Worm (Caenorhabditis elegans) whole organism, young adult: ENCODE measurements around the gene C06B3.1.
A peak's percentile ranks its signal among the peaks of the same experiment; 100 is the strongest.

Source experiments
- B0336.3 ChIP-seq: fragments of 200-800 bp; sonication (Bioruptor generic); IDR thresholded peaks from 2 replicates; pipeline ENCODE4 v1.3.6; 2022; ENCODE audit warnings: missing genetic modification characterization, missing compliant biosample characterization
- F23B12.7 ChIP-seq: sonication (generic microtip); optimal IDR thresholded peaks from 2 replicates; lab custom pipeline; 2017; ENCODE audit warnings: missing genetic modification characterization, mild to moderate bottlenecking, missing compliant biosample characterization, antibody characterized with exemption, moderate library complexity; ENCODE audit not compliant: insufficient read depth
- F37B4.10 ChIP-seq: fragments of 200-800 bp; sonication (Bioruptor generic); IDR thresholded peaks from 2 replicates; pipeline ENCODE4 v1.3.6; 2022; ENCODE audit warnings: missing genetic modification characterization, missing compliant biosample characterization
- K11D2.4 ChIP-seq: fragments of 200-800 bp; sonication (Bioruptor generic); IDR thresholded peaks from 2 replicates; pipeline ENCODE4 v1.3.6; 2022; ENCODE audit warnings: missing genetic modification reagents, missing genetic modification characterization, missing compliant biosample characterization
- K12H6.12 ChIP-seq: fragments of 200-800 bp; sonication (Bioruptor generic); optimal IDR thresholded peaks from 2 replicates; lab custom pipeline; 2018; ENCODE audit warnings: mild to moderate bottlenecking, missing genetic modification characterization, missing compliant biosample characterization
- T07F8.4 ChIP-seq: sonication (generic microtip); optimal IDR thresholded peaks from 2 replicates; lab custom pipeline; 2016; ENCODE audit warnings: mild to moderate bottlenecking, missing genetic modification characterization, moderate library complexity, missing compliant biosample characterization
- Y95B8A.8 ChIP-seq: fragments of 200-800 bp; sonication (Bioruptor generic); IDR thresholded peaks from 2 replicates; pipeline ENCODE4 v1.3.6; 2022; ENCODE audit warnings: missing genetic modification reagents, missing genetic modification characterization, missing compliant biosample characterization
- ZK185.1 ChIP-seq: sonication (generic microtip); optimal IDR thresholded peaks from 2 replicates; lab custom pipeline; 2016; ENCODE audit warnings: mild to moderate bottlenecking, missing genetic modification characterization, missing compliant biosample characterization; ENCODE audit not compliant: poor library complexity, severe bottlenecking
- ama-1 ChIP-seq, 3 experiments: fragments of 150-350 bp in 1 of 3; sonication (generic microtip) in 2 of 3; optimal IDR thresholded peaks; 2 replicates each; lab custom pipeline; 2014 to 2018; ENCODE audit warnings: missing biosample characterization in 2 of 3, missing genetic modification characterization in 2 of 3, missing genetic modification reagents in 2 of 3
- aptf-2 ChIP-seq: fragments of 200-800 bp; sonication (Bioruptor generic); conservative IDR thresholded peaks from 2 replicates; pipeline ENCODE4 v1.3.6; 2022; ENCODE audit warnings: missing genetic modification reagents, missing genetic modification characterization, missing compliant biosample characterization
- atf-7 ChIP-seq: sonication (generic microtip); optimal IDR thresholded peaks from 2 replicates; lab custom pipeline; 2017; ENCODE audit warnings: mild to moderate bottlenecking, missing genetic modification characterization, missing compliant biosample characterization
- attf-5 ChIP-seq: fragments of 200-800 bp; sonication (Bioruptor generic); optimal IDR thresholded peaks from 2 replicates; lab custom pipeline; 2018; ENCODE audit warnings: mild to moderate bottlenecking, missing genetic modification characterization, missing compliant biosample characterization
- cebp-1 ChIP-seq, 2 experiments: fragments of 200-800 bp in 1 of 2; sonication (Bioruptor generic) in 1 of 2; sonication (generic microtip) in 1 of 2; IDR thresholded peaks in 1 of 2; optimal IDR thresholded peaks in 1 of 2; 2 replicates each; pipeline versions ENCODE4 v1.3.6 to Lab custom; 2017 to 2022; ENCODE audit warnings: missing compliant biosample characterization in 2 of 2, missing genetic modification characterization in 2 of 2, mild to moderate bottlenecking in 1 of 2, missing genetic modification reagents in 1 of 2, moderate library complexity in 1 of 2
- ceh-100 ChIP-seq: fragments of 200-800 bp; sonication (Bioruptor generic); IDR thresholded peaks from 2 replicates; pipeline ENCODE4 v1.3.6; 2022; ENCODE audit warnings: missing genetic modification reagents, missing genetic modification characterization, missing compliant biosample characterization
- ceh-27 ChIP-seq: fragments of 200-800 bp; sonication (Bioruptor generic); optimal IDR thresholded peaks from 2 replicates; lab custom pipeline; 2018; ENCODE audit warnings: mild to moderate bottlenecking, missing genetic modification characterization, moderate library complexity, missing compliant biosample characterization
- die-1 ChIP-seq: sonication (generic microtip); optimal IDR thresholded peaks from 2 replicates; lab custom pipeline; 2016; ENCODE audit warnings: missing genotype, mild to moderate bottlenecking, missing genetic modification characterization, missing compliant biosample characterization
- dox-1 ChIP-seq: fragments of 200-800 bp; sonication (Bioruptor generic); IDR thresholded peaks from 2 replicates; pipeline ENCODE4 v1.3.6; 2022; ENCODE audit warnings: missing genetic modification reagents, missing genetic modification characterization, missing compliant biosample characterization
- egl-44 ChIP-seq: fragments of 200-800 bp; sonication (Bioruptor generic); IDR thresholded peaks from 2 replicates; pipeline ENCODE4 v1.3.6; 2022; ENCODE audit warnings: missing genetic modification reagents, missing genetic modification characterization, missing compliant biosample characterization
- ekl-4 ChIP-seq: fragments of 200-800 bp; sonication (Bioruptor generic); IDR thresholded peaks from 2 replicates; pipeline ENCODE4 v1.3.6; 2022; ENCODE audit warnings: missing genetic modification reagents, missing genetic modification characterization, missing compliant biosample characterization
- let-526 ChIP-seq: fragments of 200-800 bp; sonication (Bioruptor generic); IDR thresholded peaks from 2 replicates; pipeline ENCODE4 v1.3.6; 2022; ENCODE audit warnings: missing genetic modification reagents, missing genetic modification characterization, missing compliant biosample characterization
- lin-26 ChIP-seq: fragments of 200-800 bp; sonication (Bioruptor generic); IDR thresholded peaks from 2 replicates; pipeline ENCODE4 v1.3.6; 2022; ENCODE audit warnings: missing genetic modification reagents, missing genetic modification characterization, missing compliant biosample characterization
- lin-40 ChIP-seq: sonication (generic microtip); optimal IDR thresholded peaks from 2 replicates; lab custom pipeline; 2016; ENCODE audit warnings: missing genetic modification characterization, mild to moderate bottlenecking, missing compliant biosample characterization, missing genotype, missing genetic modification reagents
- lin-54 ChIP-seq: fragments of 200-800 bp; sonication (Bioruptor generic); optimal IDR thresholded peaks from 2 replicates; lab custom pipeline; 2018; ENCODE audit warnings: mild to moderate bottlenecking, missing genetic modification characterization, missing compliant biosample characterization
- lir-1 ChIP-seq: fragments of 200-800 bp; sonication (Bioruptor generic); conservative IDR thresholded peaks from 2 replicates; pipeline ENCODE4 v1.3.6; 2022; ENCODE audit warnings: missing genetic modification reagents, missing genetic modification characterization, missing compliant biosample characterization
- lsl-1 ChIP-seq: fragments of 200-800 bp; sonication (Bioruptor generic); optimal IDR thresholded peaks from 2 replicates; lab custom pipeline; 2018; ENCODE audit warnings: mild to moderate bottlenecking, missing genetic modification characterization, moderate library complexity, missing compliant biosample characterization
- lsy-27 ChIP-seq: sonication (generic microtip); optimal IDR thresholded peaks from 2 replicates; lab custom pipeline; 2017; ENCODE audit warnings: missing genetic modification characterization, mild to moderate bottlenecking, missing compliant biosample characterization, antibody characterized with exemption, missing genotype, borderline replicate concordance; ENCODE audit not compliant: insufficient read depth
- madf-10 ChIP-seq: sonication (generic microtip); optimal IDR thresholded peaks from 2 replicates; lab custom pipeline; 2016; ENCODE audit warnings: mild to moderate bottlenecking, missing genetic modification characterization, missing compliant biosample characterization
- madf-3 ChIP-seq: fragments of 200-800 bp; sonication (Bioruptor generic); IDR thresholded peaks from 2 replicates; pipeline ENCODE4 v1.3.6; 2022; ENCODE audit warnings: missing genetic modification reagents, missing genetic modification characterization, missing compliant biosample characterization
- mcd-1 ChIP-seq: fragments of 200-800 bp; sonication (Bioruptor generic); IDR thresholded peaks from 2 replicates; pipeline ENCODE4 v1.3.6; 2022; ENCODE audit warnings: missing genetic modification reagents, missing genetic modification characterization, missing compliant biosample characterization
- nfyb-1 ChIP-seq: fragments of 200-800 bp; sonication (Bioruptor generic); IDR thresholded peaks from 2 replicates; pipeline ENCODE4 v1.3.6; 2022; ENCODE audit warnings: missing genetic modification reagents, missing genetic modification characterization, missing compliant biosample characterization
- nhr-80 ChIP-seq: sonication (generic microtip); optimal IDR thresholded peaks from 2 replicates; lab custom pipeline; 2016; ENCODE audit warnings: missing genetic modification characterization, missing compliant biosample characterization
- pbrm-1 ChIP-seq: fragments of 200-800 bp; sonication (Bioruptor generic); IDR thresholded peaks from 2 replicates; pipeline ENCODE4 v1.3.6; 2022; ENCODE audit warnings: missing genetic modification reagents, missing genetic modification characterization, missing compliant biosample characterization
- pha-4 ChIP-seq: fragments of 150-350 bp; sonication (generic microtip); optimal IDR thresholded peaks from 2 replicates; lab custom pipeline; 2014; ENCODE audit warnings: missing biosample characterization, missing genetic modification reagents, missing genetic modification characterization
- rcor-1 ChIP-seq: fragments of 200-800 bp; sonication (Bioruptor generic); IDR thresholded peaks from 2 replicates; pipeline ENCODE4 v1.3.6; 2022; ENCODE audit warnings: missing genetic modification reagents, missing genetic modification characterization, missing compliant biosample characterization
- snpc-1.3 ChIP-seq: sonication (generic microtip); optimal IDR thresholded peaks from 2 replicates; lab custom pipeline; 2017; ENCODE audit warnings: missing genetic modification characterization, mild to moderate bottlenecking, missing compliant biosample characterization, antibody characterized with exemption, moderate library complexity, missing genotype, missing genetic modification reagents; ENCODE audit not compliant: insufficient read depth
- snpc-4 ChIP-seq, 5 experiments: fragments of 150-350 bp in 1 of 5; sonication (generic microtip) in 4 of 5; optimal IDR thresholded peaks; 2 replicates each; lab custom pipeline; 2014 to 2018; ENCODE audit warnings: missing genetic modification characterization in 5 of 5, missing biosample characterization in 3 of 5, antibody characterized with exemption in 2 of 5, mild to moderate bottlenecking in 2 of 5, missing compliant biosample characterization in 2 of 5, missing genotype in 2 of 5, moderate library complexity in 2 of 5, missing genetic modification reagents in 1 of 5
- somi-1 ChIP-seq: fragments of 200-800 bp; sonication (Bioruptor generic); optimal IDR thresholded peaks from 2 replicates; lab custom pipeline; 2018; ENCODE audit warnings: mild to moderate bottlenecking, missing genetic modification characterization, missing compliant biosample characterization
- sptf-2 ChIP-seq: fragments of 200-800 bp; sonication (Bioruptor generic); optimal IDR thresholded peaks from 2 replicates; lab custom pipeline; 2018; ENCODE audit warnings: mild to moderate bottlenecking, missing genetic modification characterization, missing compliant biosample characterization
- tbp1 ChIP-seq: fragments of 200-800 bp; sonication (Bioruptor generic); optimal IDR thresholded peaks from 2 replicates; lab custom pipeline; 2018; ENCODE audit warnings: mild to moderate bottlenecking, missing genetic modification characterization, missing compliant biosample characterization
- tbx-9 ChIP-seq: sonication (generic microtip); optimal IDR thresholded peaks from 2 replicates; lab custom pipeline; 2016; ENCODE audit warnings: borderline replicate concordance, missing genetic modification characterization, inconsistent platforms, missing compliant biosample characterization
- tlf-1 ChIP-seq: fragments of 200-800 bp; sonication (Bioruptor generic); optimal IDR thresholded peaks from 2 replicates; lab custom pipeline; 2018; ENCODE audit warnings: mild to moderate bottlenecking, missing genetic modification characterization, missing compliant biosample characterization

C06B3.1 gene

DNA sequence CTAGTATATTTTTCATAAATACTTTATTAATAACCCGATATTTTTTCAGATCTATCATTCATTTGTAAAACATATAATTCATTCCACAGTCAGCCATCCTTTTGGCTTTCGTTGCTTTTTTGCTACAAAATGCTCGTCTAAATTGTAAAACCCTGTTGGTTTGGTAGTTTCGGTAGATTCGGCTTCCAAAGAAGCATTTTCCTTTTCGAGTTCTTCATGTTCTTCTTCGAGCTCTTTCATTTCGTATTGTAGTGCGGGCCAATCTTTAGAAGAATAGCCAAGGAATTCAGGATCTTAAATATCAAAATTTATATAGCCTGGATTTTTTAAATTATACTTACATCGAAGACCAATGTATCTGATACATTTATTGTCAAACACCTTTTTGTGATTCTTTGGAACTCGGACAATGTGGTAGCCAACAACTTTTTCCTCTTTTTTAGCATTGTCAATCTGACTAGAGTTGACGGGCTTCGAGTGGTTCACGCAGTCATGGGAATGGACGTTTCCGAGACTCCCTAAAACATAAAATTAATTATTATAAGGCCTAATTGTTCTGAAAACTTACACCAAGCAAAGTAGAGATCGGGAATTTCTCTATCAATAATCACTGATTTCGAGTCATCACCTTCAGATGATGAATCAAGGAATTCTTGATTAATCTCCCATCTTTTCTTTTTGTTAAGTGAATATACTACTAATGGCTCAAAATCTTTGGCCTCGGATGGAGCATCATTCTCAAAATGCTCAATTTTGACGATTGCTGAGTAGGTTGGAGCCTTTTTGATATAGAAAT lies 5.7 kb downstream of the C06B3.1 start (continued):
- TF ChIP-seq F37B4.10 (GFP tag; lab: Robert Waterston, UW) (no peak), K12H6.12 (tag; lab: Kevin White, UChicago) (no peak), die-1 (no peak), lsl-1 (no peak), ZK185.1 (tag; lab: Kevin White, UChicago) (no peak), lin-54 (no peak), B0336.3 (GFP tag; lab: Robert Waterston, UW) (peak; percentile 15), Y95B8A.8 (GFP tag; lab: Robert Waterston, UW) (peak; percentile 71; the same call in 1 of the 2 replicates), sptf-2 (no peak), tbx-9 (no peak)
- TF ChIP-seq, all 124 proteins: peak for 17

DNA sequence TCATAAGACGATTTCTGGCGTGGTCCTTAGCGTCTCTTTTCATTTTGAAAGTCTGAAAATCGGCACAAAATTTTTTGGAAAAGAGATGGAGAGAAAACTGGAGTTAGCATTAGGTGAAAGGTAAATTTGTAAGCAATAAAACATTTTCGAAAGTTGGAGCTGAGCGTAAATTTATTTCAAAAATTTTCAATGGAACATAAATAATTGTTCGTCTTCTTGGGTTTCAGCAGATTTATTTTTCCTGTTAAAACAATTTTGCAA lies 6.3 kb downstream of the C06B3.1 start, which contains the start of gene C06B3.6:
TSS of gene C06B3.6 (minus strand) at position 52 of the 261 bp plus-strand sequence.
- TF ChIP-seq pbrm-1 (GFP tag; lab: Robert Waterston, UW): 0 out of 2 replicates have a peak, but pooled peaks have one; percentile 5
- peak; percentile 90 for TF ChIP-seq ama-1 (optimal IDR thresholded peaks at IDR 0.05; lab: Kevin White, UChicago)
- TF ChIP-seq ama-1 (GFP tag; optimal IDR thresholded peaks at IDR 0.05; lab: Kevin White, UChicago): no peak
- TF ChIP-seq B0336.3 (GFP tag; lab: Robert Waterston, UW): 0 out of 2 replicates have a peak, but pooled peaks have one; percentile 0
- TF ChIP-seq ekl-4 (GFP tag; lab: Robert Waterston, UW): no peak
- 0 out of 2 replicates have a peak, but pooled peaks have one; percentile 4 for TF ChIP-seq aptf-2 (GFP tag; lab: Robert Waterston, UW)
- no peak for TF ChIP-seq lsy-27 (tag; lab: Kevin White, UChicago)

ce11 chrV:13909400-13909799 lies 6.8 kb downstream of the C06B3.1 start, which contains the start of gene C06B3.7:
Gene C06B3.7 (plus strand): TSS chrV:13909686.
- peak; percentile 4 for TF ChIP-seq ceh-27 (GFP tag; lab: Kevin White, UChicago)
- TF ChIP-seq cebp-1 (GFP tag; IDR thresholded peaks at IDR 0.05; lab: Robert Waterston, UW): peak; percentile 98
- peak; percentile 99 for TF ChIP-seq cebp-1 (tag; optimal IDR thresholded peaks at IDR 0.05; lab: Kevin White, UChicago)
- 0 out of 2 replicates have a peak, but pooled peaks have one; percentile 2 for TF ChIP-seq madf-3
- peak; percentile 17 for TF ChIP-seq ZK185.1 (tag; lab: Kevin White, UChicago)
- TF ChIP-seq dox-1 (GFP tag; lab: Robert Waterston, UW): no peak
- TF ChIP-seq pha-4: peak; percentile 91
- peak; percentile 53 for TF ChIP-seq somi-1
- TF ChIP-seq F23B12.7 (tag; lab: Kevin White, UChicago): peak; percentile 14
- TF ChIP-seq lir-1 (GFP tag; lab: Robert Waterston, UW): peak; percentile 34; the same call in 1 of the 2 replicates
- TF ChIP-seq atf-7 (tag; lab: Kevin White, UChicago): peak; percentile 96
- no peak for TF ChIP-seq snpc-1.3 (tag; lab: Kevin White, UChicago)
- no peak for TF ChIP-seq lin-26
- peak; percentile 83 for TF ChIP-seq nhr-80 (tag; lab: Kevin White, UChicago)
- no peak for TF ChIP-seq ceh-100 (GFP tag; lab: Robert Waterston, UW)
- TF ChIP-seq egl-44 (GFP tag; lab: Robert Waterston, UW): peak; percentile 37; the same call in 1 of the 2 replicates
- TF ChIP-seq attf-5 (GFP tag; lab: Kevin White, UChicago): peak; percentile 72
- TF ChIP-seq tbp1 (GFP tag; lab: Kevin White, UChicago): peak; percentile 55
- TF ChIP-seq lin-40 (tag; lab: Kevin White, UChicago): peak; percentile 71
- TF ChIP-seq tlf-1 (GFP tag; lab: Kevin White, UChicago): peak; percentile 59
- TF ChIP-seq madf-10 (tag; lab: Kevin White, UChicago): peak; percentile 72
- TF ChIP-seq rcor-1 (GFP tag; lab: Robert Waterston, UW): 0 out of 2 replicates have a peak, but pooled peaks have one; percentile 8
- no peak for TF ChIP-seq snpc-4 (GFP tag; optimal IDR thresholded peaks at IDR 0.05; lab: Kevin White, UChicago)
- peak in 2 of 4 experiments; percentile 1 to 51 for TF ChIP-seq snpc-4 (tag; optimal IDR thresholded peaks at IDR 0.05; lab: Kevin White, UChicago)
- TF ChIP-seq B0336.3 (GFP tag; lab: Robert Waterston, UW): no peak
- TF ChIP-seq let-526 (GFP tag; lab: Robert Waterston, UW): peak; percentile 81
- TF ChIP-seq nfyb-1 (GFP tag; lab: Robert Waterston, UW): peak; percentile 46; the same call in 1 of the 2 replicates
- peak; percentile 45; the same call in 1 of the 2 replicates for TF ChIP-seq K11D2.4 (GFP tag; lab: Robert Waterston, UW)
- no peak for TF ChIP-seq T07F8.4 (tag; lab: Kevin White, UChicago)
- TF ChIP-seq mcd-1: 0 out of 2 replicates have a peak, but pooled peaks have one; percentile 27
